Worm (Caenorhabditis elegans): Measurements from ENCODE around the gene clec-186.

The clec-186 gene

DNA sequence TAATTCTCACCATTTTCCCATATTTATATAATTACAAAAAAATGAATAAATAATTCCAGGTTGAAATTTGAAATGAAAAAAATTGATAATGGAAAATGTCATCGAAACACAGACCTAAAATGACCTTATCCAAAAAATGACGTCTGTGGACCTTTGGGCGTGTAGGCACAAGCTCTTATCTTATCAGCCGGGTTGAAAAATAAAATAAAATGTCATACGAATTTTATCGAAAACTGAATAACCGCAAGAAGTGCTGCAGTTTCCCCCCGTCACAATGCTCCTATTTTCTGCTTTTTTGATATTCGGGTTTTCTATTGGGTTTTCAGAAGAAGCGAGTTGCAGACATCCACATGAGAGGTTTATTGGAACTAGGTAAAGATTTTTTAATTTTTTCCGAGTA, at the start of gene clec-186:
Gene clec-186 (plus strand): TSS at position 226 of the 400 bp plus-strand sequence.
- TF ChIP-seq drap-1 (GFP tag; optimal IDR thresholded peaks at IDR 0.05) (no peak), lin-32 (GFP tag; optimal IDR thresholded peaks at IDR 0.05) (no peak), unc-62 (GFP tag; optimal IDR thresholded peaks at IDR 0.05) (no peak), blmp-1 (tag; optimal IDR thresholded peaks at IDR 0.05) (no peak), mls-2 (tag; optimal IDR thresholded peaks at IDR 0.05) (no peak), elt-1 (tag; optimal IDR thresholded peaks at IDR 0.05; ENCODE audit: borderline replicate concordance, insufficient read depth) (no peak), nhr-2 (tag; optimal IDR thresholded peaks at IDR 0.05) (no peak), unc-120 (tag; optimal IDR thresholded peaks at IDR 0.05; ENCODE audit: poor library complexity, severe bottlenecking) (no peak)

DNA sequence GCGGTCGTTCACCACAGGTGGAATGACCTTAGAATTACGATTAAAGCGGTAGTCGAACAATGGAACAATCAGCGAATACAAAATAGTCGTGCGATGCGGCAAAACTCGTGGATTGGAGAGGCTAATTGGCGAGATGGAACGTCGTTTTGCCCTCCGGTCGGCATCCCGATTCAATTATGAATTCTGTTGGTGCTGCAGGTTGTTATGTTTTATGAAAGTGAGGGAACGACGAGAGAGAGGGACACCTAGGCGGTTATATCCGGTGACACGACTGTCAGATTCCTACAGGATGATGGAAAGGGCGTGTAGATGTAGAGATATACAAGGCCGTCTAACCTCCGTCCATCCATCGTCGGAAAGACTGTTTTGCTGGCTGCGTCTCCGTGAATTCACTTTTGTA, 49.3 kb upstream of the clec-186 start:
- TF ChIP-seq elt-3 (tag; optimal IDR thresholded peaks at IDR 0.05), result no peak
- no peak for TF ChIP-seq ztf-11 (tag; optimal IDR thresholded peaks at IDR 0.05)
- no peak for TF ChIP-seq nhr-28 (tag; optimal IDR thresholded peaks at IDR 0.05)
- peak; percentile 66 for TF ChIP-seq ham-2 (GFP tag; optimal IDR thresholded peaks at IDR 0.05)
- TF ChIP-seq unc-62 (GFP tag; optimal IDR thresholded peaks at IDR 0.05), result peak; percentile 18
- TF ChIP-seq elt-1 (tag; optimal IDR thresholded peaks at IDR 0.05; ENCODE audit: borderline replicate concordance, insufficient read depth), result peak; percentile 51

DNA sequence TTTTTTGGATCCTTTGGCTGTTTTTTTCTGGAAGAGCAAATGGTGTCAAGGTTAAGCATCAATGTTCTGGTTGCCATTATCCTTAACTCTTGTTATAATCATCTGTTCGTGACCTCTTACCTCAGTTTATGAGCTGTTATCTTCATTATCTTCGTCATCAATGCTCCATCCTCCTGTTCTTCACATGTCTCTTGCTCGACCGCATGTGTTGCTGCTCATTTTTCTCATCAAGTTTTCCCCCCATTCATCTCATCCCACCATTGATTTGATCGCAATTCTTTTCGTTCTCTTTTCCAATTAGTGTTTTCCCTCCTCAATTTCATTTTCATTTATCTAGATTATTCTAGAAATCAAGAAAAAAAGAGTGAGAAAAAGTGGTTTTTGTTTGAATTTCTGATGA, 48.4 kb upstream of the clec-186 start:
- no peak for TF ChIP-seq tbx-8 (GFP tag; optimal IDR thresholded peaks at IDR 0.05)
- no peak for TF ChIP-seq drap-1 (GFP tag; optimal IDR thresholded peaks at IDR 0.05)
- no peak for TF ChIP-seq nhr-28 (tag; optimal IDR thresholded peaks at IDR 0.05)
- TF ChIP-seq mls-2 (tag; optimal IDR thresholded peaks at IDR 0.05), result no peak
- no peak for TF ChIP-seq M03D4.4 (tag; optimal IDR thresholded peaks at IDR 0.05)
- TF ChIP-seq cnd-1 (tag; optimal IDR thresholded peaks at IDR 0.05), result no peak
- no peak for TF ChIP-seq elt-3 (tag; optimal IDR thresholded peaks at IDR 0.05)
- no peak for TF ChIP-seq lsy-2 (tag; optimal IDR thresholded peaks at IDR 0.05)
- TF ChIP-seq ces-1 (GFP tag; optimal IDR thresholded peaks at IDR 0.05), result no peak
- TF ChIP-seq nhr-237 (tag; optimal IDR thresholded peaks at IDR 0.05), result no peak
- TF ChIP-seq ztf-11 (tag; optimal IDR thresholded peaks at IDR 0.05), result no peak
- no peak for TF ChIP-seq snpc-4 (tag; optimal IDR thresholded peaks at IDR 0.05)

DNA sequence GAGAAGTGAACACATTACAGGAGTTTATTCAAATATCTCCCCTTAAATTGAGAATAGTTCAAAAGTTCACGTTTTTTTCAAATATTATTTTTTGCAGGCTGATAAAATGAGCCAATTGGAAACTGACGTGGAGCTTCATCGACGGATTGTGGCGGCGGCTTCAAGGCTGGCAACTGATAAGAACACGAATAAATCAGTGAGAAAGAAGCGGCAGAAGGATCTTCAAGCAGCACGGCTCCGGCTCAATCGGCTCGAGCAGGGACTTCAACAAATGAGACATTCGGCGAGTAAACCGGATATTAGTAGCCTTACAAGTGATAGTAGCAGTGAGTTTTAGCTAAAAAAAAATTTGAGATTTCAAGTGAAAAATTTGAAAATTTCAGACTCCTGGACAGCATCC, 40.6 kb upstream of the clec-186 start, which contains the start of gene M02B1.4:
Gene M02B1.4 (minus strand): TSS at position 9 of the 400 bp plus-strand sequence.
- no peak for TF ChIP-seq elt-3 (tag; optimal IDR thresholded peaks at IDR 0.05)
- no peak for TF ChIP-seq ham-2 (GFP tag; optimal IDR thresholded peaks at IDR 0.05)
- no peak for TF ChIP-seq ceh-83 (GFP tag; optimal IDR thresholded peaks at IDR 0.05)
- TF ChIP-seq ceh-43 (GFP tag; optimal IDR thresholded peaks at IDR 0.05), result no peak

DNA sequence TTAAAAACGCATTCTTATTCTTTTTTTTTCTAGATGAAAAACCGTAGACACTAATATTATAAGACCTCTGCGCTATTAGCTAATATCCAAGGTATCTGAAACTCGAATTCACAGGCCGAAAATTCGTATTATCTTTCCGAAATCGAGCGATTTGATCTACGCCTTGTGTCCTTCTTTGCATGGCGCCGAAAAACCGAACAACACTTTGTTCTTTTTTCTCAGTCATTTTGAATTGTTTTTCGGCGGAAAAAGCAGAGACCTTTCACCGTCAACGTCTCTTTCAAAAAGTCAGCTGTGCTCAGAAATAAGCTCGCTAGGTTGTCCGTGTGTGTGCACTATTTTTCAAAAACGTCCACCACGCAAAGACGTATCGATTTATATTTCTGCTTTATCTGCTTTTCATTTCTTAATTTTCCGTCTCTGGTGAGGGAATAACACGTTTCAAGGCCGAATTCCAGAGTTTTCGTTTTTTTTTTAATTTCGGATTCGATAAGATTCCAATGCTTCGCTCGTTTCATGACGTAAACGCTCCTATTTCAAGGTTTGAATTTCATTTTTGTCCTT, 35.0 kb upstream of the clec-186 start:
- no peak for TF ChIP-seq lin-13 (tag; optimal IDR thresholded peaks at IDR 0.05)
- TF ChIP-seq unc-39 (tag; optimal IDR thresholded peaks at IDR 0.05), result no peak
- TF ChIP-seq bed-3 (GFP tag; optimal IDR thresholded peaks at IDR 0.05), result no peak
- no peak for TF ChIP-seq drap-1 (GFP tag; optimal IDR thresholded peaks at IDR 0.05)
- peak; percentile 21 for TF ChIP-seq ces-1 (GFP tag; optimal IDR thresholded peaks at IDR 0.05)
- TF ChIP-seq lsy-2 (tag; optimal IDR thresholded peaks at IDR 0.05), result no peak
- no peak for TF ChIP-seq mep-1 (tag; optimal IDR thresholded peaks at IDR 0.05)
- TF ChIP-seq hlh-1 (tag; optimal IDR thresholded peaks at IDR 0.05), result peak; percentile 56
- no peak for TF ChIP-seq ceh-43 (GFP tag; optimal IDR thresholded peaks at IDR 0.05)

DNA sequence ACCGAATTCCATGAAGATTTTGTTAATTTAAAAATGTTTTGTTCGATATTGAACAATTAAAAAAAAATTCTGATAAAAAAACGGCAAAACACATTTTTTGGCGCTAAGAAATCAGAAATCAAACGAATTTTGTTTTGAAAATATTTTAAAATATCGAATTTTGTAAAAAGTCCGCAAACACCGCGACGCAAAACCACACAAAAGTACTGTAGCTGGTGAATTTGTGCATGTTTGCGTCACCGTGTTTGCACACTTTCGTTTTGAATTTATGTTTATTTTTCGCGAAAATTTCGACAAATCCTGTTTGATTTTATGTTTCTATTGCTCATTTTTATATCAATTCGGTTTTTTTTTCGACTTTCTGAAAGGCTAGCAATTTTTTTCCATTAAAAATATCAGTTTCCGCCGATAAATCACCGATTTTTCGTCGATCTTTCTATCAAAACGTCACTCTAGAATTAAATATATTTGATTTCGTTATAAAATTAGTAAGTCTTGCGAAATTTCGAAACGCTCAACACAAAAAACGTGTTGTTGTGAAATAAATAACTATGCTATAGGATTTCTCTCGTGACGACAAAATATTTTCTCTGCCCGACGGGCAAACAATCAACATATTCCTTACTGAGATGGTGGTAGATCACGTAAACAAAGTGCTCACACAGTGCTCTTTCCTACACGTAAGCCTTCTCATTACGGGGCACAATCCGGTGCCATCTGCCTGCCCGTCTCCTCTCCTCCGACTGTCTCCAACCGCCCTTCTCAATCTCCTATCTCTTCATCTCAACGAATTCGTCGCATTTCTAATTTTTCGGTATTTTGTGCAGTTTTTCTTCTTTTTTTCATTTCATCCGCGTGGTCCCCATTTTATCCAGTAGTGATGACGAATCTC, 34.1 kb upstream of the clec-186 start:
- TF ChIP-seq drap-1 (GFP tag; optimal IDR thresholded peaks at IDR 0.05) (no peak), flh-1 (GFP tag; optimal IDR thresholded peaks at IDR 0.05) (no peak), nhr-237 (tag; optimal IDR thresholded peaks at IDR 0.05) (no peak), lsy-2 (tag; optimal IDR thresholded peaks at IDR 0.05) (peak; percentile 85), elt-1 (tag; optimal IDR thresholded peaks at IDR 0.05; ENCODE audit: borderline replicate concordance, insufficient read depth) (no peak), elt-3 (tag; optimal IDR thresholded peaks at IDR 0.05) (no peak), nhr-76 (tag; optimal IDR thresholded peaks at IDR 0.05) (no peak), mls-2 (tag; optimal IDR thresholded peaks at IDR 0.05) (no peak)
